Worm (Caenorhabditis elegans) whole organism, L2 larva: Measurements from ENCODE around the gene pgp-12.

Experiments used
- ceh-16 ChIP-seq: fragments of 150-350 bp; optimal IDR thresholded peaks from 2 replicates; lab custom pipeline; 2014; ENCODE audit warnings: missing biosample characterization, missing genetic modification characterization
- fos-1 ChIP-seq: fragments of 150-350 bp; optimal IDR thresholded peaks from 2 replicates; lab custom pipeline; 2014; ENCODE audit warnings: missing biosample characterization, missing genetic modification characterization
- lin-39 ChIP-seq: fragments of 150-350 bp; optimal IDR thresholded peaks from 2 replicates; lab custom pipeline; 2014; ENCODE audit warnings: missing biosample characterization, missing genetic modification reagents, missing genetic modification characterization
- nhr-237 ChIP-seq: fragments of 150-350 bp; optimal IDR thresholded peaks from 2 replicates; lab custom pipeline; 2014; ENCODE audit warnings: missing biosample characterization, missing genetic modification characterization
- nhr-25 ChIP-seq: fragments of 150-350 bp; sonication (generic microtip); optimal IDR thresholded peaks from 3 replicates; lab custom pipeline; 2014; ENCODE audit warnings: missing biosample characterization, missing genetic modification characterization
- skn-1 ChIP-seq: sonication (generic microtip); optimal IDR thresholded peaks from 2 replicates; lab custom pipeline; 2017; ENCODE audit warnings: missing biosample characterization, missing genetic modification characterization
- snpc-4 ChIP-seq: fragments of 150-350 bp; optimal IDR thresholded peaks from 2 replicates; lab custom pipeline; 2014; ENCODE audit warnings: missing biosample characterization, missing genetic modification characterization

- no peak for TF ChIP-seq fos-1 (tag; lab: Kevin White, UChicago)
- no peak for TF ChIP-seq lin-39
- no peak for TF ChIP-seq nhr-25 (tag; lab: Kevin White, UChicago)
- no peak for TF ChIP-seq snpc-4
- no peak for TF ChIP-seq skn-1
- TF ChIP-seq ceh-16: no peak
- no peak for TF ChIP-seq nhr-237 (tag; lab: Kevin White, UChicago)
Observed at ce11 chrX:12712353-12712752, 19.3 kb upstream of the pgp-12 start, which contains the start of gene rgs-2.
